Worm (Caenorhabditis elegans): ENCODE results near the gene C44C10.3.

ce11 chrX:11700263-11700662 lies 2.1 kb upstream of the C44C10.3 start, which contains the start of gene C44C10.15:
- TF ChIP-seq fos-1 (tag; optimal IDR thresholded peaks at IDR 0.05) (no peak), dpl-1 (GFP tag; optimal IDR thresholded peaks at IDR 0.05) (no peak), ceh-8 (GFP tag; optimal IDR thresholded peaks at IDR 0.05) (no peak), hlh-4 (tag; optimal IDR thresholded peaks at IDR 0.05) (no peak), unc-130 (tag; optimal IDR thresholded peaks at IDR 0.05) (no peak), unc-62 (GFP tag; optimal IDR thresholded peaks at IDR 0.05) (no peak), egl-27 (tag; optimal IDR thresholded peaks at IDR 0.05) (no peak), ztf-4 (tag; optimal IDR thresholded peaks at IDR 0.05) (no peak)

Data from whole organism, L1 larva.